Fruit fly (Drosophila melanogaster) whole organism, embryonic: ENCODE measurements around the gene orb.

Source experiments
- Abd-B ChIP-seq: fragments of 200-800 bp; sonication (Bioruptor generic); optimal IDR thresholded peaks from 2 replicates; lab custom pipeline; 2018; ENCODE audit warnings: missing biosample characterization, mild to moderate bottlenecking, missing genetic modification characterization, moderate library complexity
- Asciz ChIP-seq: fragments of 200-800 bp; sonication (Bioruptor generic); optimal IDR thresholded peaks from 2 replicates; lab custom pipeline; 2017; ENCODE audit warnings: missing biosample characterization, mild to moderate bottlenecking, missing genetic modification characterization, missing genetic modification reagents
- Atf6 ChIP-seq: fragments of 200-800 bp; sonication (Bioruptor generic); IDR thresholded peaks from 2 replicates; pipeline ENCODE4 v1.3.6; 2022; ENCODE audit warnings: missing biosample characterization, missing genetic modification characterization
- CG10431 ChIP-seq: fragments of 200-800 bp; sonication (Bioruptor generic); optimal IDR thresholded peaks from 3 replicates; lab custom pipeline; 2018; ENCODE audit warnings: missing biosample characterization, mild to moderate bottlenecking, missing genetic modification characterization
- CG10654 ChIP-seq: fragments of 200-800 bp; sonication (Bioruptor generic); optimal IDR thresholded peaks from 2 replicates; lab custom pipeline; 2016; ENCODE audit warnings: missing biosample characterization, missing genetic modification characterization
- CG11085 ChIP-seq: fragments of 200-800 bp; sonication (Bioruptor generic); IDR thresholded peaks from 2 replicates; pipeline ENCODE4 v1.3.6; 2022; ENCODE audit warnings: missing biosample characterization, missing genetic modification characterization
- CG11504 ChIP-seq: fragments of 200-800 bp; sonication (Bioruptor generic); optimal IDR thresholded peaks from 3 replicates; lab custom pipeline; 2019; ENCODE audit warnings: missing biosample characterization, mild to moderate bottlenecking, missing genetic modification characterization, moderate library complexity
- CG13424 ChIP-seq: fragments of 200-800 bp; sonication (Bioruptor generic); optimal IDR thresholded peaks from 2 replicates; lab custom pipeline; 2019; ENCODE audit warnings: missing biosample characterization, mild to moderate bottlenecking, missing genetic modification characterization, moderate library complexity
- CG14710 ChIP-seq: fragments of 200-800 bp; sonication (Bioruptor generic); optimal IDR thresholded peaks from 3 replicates; lab custom pipeline; 2019; ENCODE audit warnings: missing biosample characterization, mild to moderate bottlenecking, missing genetic modification characterization, moderate library complexity
- CG1602 ChIP-seq: fragments of 200-800 bp; sonication (Bioruptor generic); optimal IDR thresholded peaks from 3 replicates; lab custom pipeline; 2016; ENCODE audit warnings: missing biosample characterization, missing genetic modification characterization
- CG16815 ChIP-seq: fragments of 200-800 bp; sonication (Bioruptor generic); optimal IDR thresholded peaks from 3 replicates; lab custom pipeline; 2017; ENCODE audit warnings: missing biosample characterization, mild to moderate bottlenecking, missing genetic modification characterization
- CG17359 ChIP-seq: fragments of 200-800 bp; sonication (Bioruptor generic); optimal IDR thresholded peaks from 3 replicates; lab custom pipeline; 2018; ENCODE audit warnings: missing biosample characterization, mild to moderate bottlenecking, missing genetic modification characterization, moderate library complexity
- CG1792 ChIP-seq: fragments of 200-800 bp; sonication (Bioruptor generic); optimal IDR thresholded peaks from 2 replicates; lab custom pipeline; 2016; ENCODE audit warnings: missing biosample characterization, missing genetic modification characterization
- CG18476 ChIP-seq: fragments of 200-800 bp; sonication (Bioruptor generic); optimal IDR thresholded peaks from 2 replicates; lab custom pipeline; 2016; ENCODE audit warnings: missing biosample characterization, mild to moderate bottlenecking, missing genetic modification characterization
- CG30020 ChIP-seq: fragments of 200-800 bp; optimal IDR thresholded peaks from 2 replicates; lab custom pipeline; 2019; ENCODE audit warnings: missing biosample characterization, mild to moderate bottlenecking, missing genetic modification characterization, moderate library complexity
- CG5245 ChIP-seq: fragments of 200-800 bp; sonication (Bioruptor generic); optimal IDR thresholded peaks from 3 replicates; lab custom pipeline; 2016; ENCODE audit warnings: missing biosample characterization, missing genetic modification characterization
- CG6689 ChIP-seq: fragments of 200-800 bp; sonication (Bioruptor generic); IDR thresholded peaks from 2 replicates; pipeline ENCODE4 v1.3.6; 2022; ENCODE audit warnings: missing biosample characterization, missing genetic modification characterization
- CG6765 ChIP-seq: fragments of 200-800 bp; sonication (Bioruptor generic); optimal IDR thresholded peaks from 3 replicates; lab custom pipeline; 2017; ENCODE audit warnings: missing biosample characterization, mild to moderate bottlenecking, missing genetic modification characterization
- CG7928 ChIP-seq: fragments of 200-800 bp; sonication (Bioruptor generic); optimal IDR thresholded peaks from 2 replicates; lab custom pipeline; 2017; ENCODE audit warnings: missing biosample characterization, mild to moderate bottlenecking, missing genetic modification characterization
- CG8924 ChIP-seq: fragments of 200-800 bp; optimal IDR thresholded peaks from 3 replicates; lab custom pipeline; 2019; ENCODE audit warnings: missing biosample characterization, mild to moderate bottlenecking, missing genetic modification characterization, moderate library complexity
- D19B ChIP-seq: fragments of 200-800 bp; sonication (Bioruptor generic); optimal IDR thresholded peaks from 2 replicates; lab custom pipeline; 2017; ENCODE audit warnings: missing biosample characterization, mild to moderate bottlenecking, missing genetic modification characterization
- Deaf1 ChIP-seq: fragments of 200-800 bp; optimal IDR thresholded peaks from 3 replicates; lab custom pipeline; 2019; ENCODE audit warnings: missing biosample characterization, mild to moderate bottlenecking, missing genetic modification characterization, moderate library complexity
- Doc2 ChIP-seq: fragments of 200-800 bp; sonication (Bioruptor generic); IDR thresholded peaks from 2 replicates; pipeline ENCODE4 v1.3.6; 2022; ENCODE audit warnings: missing biosample characterization, missing genetic modification characterization
- H2.0 ChIP-seq: fragments of 200-800 bp; sonication (Bioruptor generic); IDR thresholded peaks from 2 replicates; pipeline ENCODE4 v1.3.6; 2022; ENCODE audit warnings: missing biosample characterization, missing genetic modification characterization
- HmgD ChIP-seq: fragments of 200-800 bp; sonication (Bioruptor generic); optimal IDR thresholded peaks from 3 replicates; lab custom pipeline; 2016; ENCODE audit warnings: missing biosample characterization, missing genetic modification characterization
- Hr51 ChIP-seq, 2 experiments: fragments of 200-800 bp; sonication (Bioruptor generic); optimal IDR thresholded peaks; 2 replicates in 1 of 2; 3 replicates in 1 of 2; lab custom pipeline; 2016 to 2018; ENCODE audit warnings: missing biosample characterization in 2 of 2, missing genetic modification characterization in 2 of 2, mild to moderate bottlenecking in 1 of 2, moderate library complexity in 1 of 2
- Hr78 ChIP-seq, 2 experiments: fragments of 200-800 bp in 1 of 2; fragments of >200 bp in 1 of 2; sonication (Bioruptor generic) in 1 of 2; optimal IDR thresholded peaks; 2 replicates each; lab custom pipeline; 2017 to 2019; ENCODE audit warnings: missing biosample characterization in 2 of 2, missing genetic modification characterization in 2 of 2, mild to moderate bottlenecking in 1 of 2, moderate library complexity in 1 of 2
- NFAT ChIP-seq: fragments of 200-800 bp; sonication (Bioruptor generic); IDR thresholded peaks from 2 replicates; pipeline ENCODE4 v1.3.6; 2022; ENCODE audit warnings: missing biosample characterization, missing genetic modification characterization
- Nf-YC ChIP-seq: fragments of 200-800 bp; optimal IDR thresholded peaks from 3 replicates; lab custom pipeline; 2019; ENCODE audit warnings: missing biosample characterization, mild to moderate bottlenecking, missing genetic modification characterization, moderate library complexity
- NfI ChIP-seq: fragments of 200-800 bp; sonication (Bioruptor generic); optimal IDR thresholded peaks from 3 replicates; lab custom pipeline; 2018; ENCODE audit warnings: missing biosample characterization, mild to moderate bottlenecking, missing genetic modification characterization, moderate library complexity
- Sox102F ChIP-seq: fragments of 200-800 bp; sonication (Bioruptor generic); optimal IDR thresholded peaks from 2 replicates; lab custom pipeline; 2018; ENCODE audit warnings: missing biosample characterization, mild to moderate bottlenecking, missing genetic modification characterization, moderate library complexity
- ab ChIP-seq: fragments of 200-800 bp; sonication (Bioruptor generic); optimal IDR thresholded peaks from 2 replicates; lab custom pipeline; 2016; ENCODE audit warnings: missing biosample characterization, missing genetic modification characterization
- ci ChIP-seq: fragments of 200-800 bp; sonication (Bioruptor generic); IDR thresholded peaks from 3 replicates; pipeline ENCODE4 v1.3.6; 2022; ENCODE audit warnings: missing biosample characterization, missing genetic modification characterization
- crol ChIP-seq: fragments of 200-800 bp; sonication (Bioruptor generic); IDR thresholded peaks from 2 replicates; pipeline ENCODE4 v1.3.6; 2022; ENCODE audit warnings: missing biosample characterization, missing genetic modification characterization
- dmrt99B ChIP-seq: fragments of 200-800 bp; sonication (Bioruptor generic); optimal IDR thresholded peaks from 2 replicates; lab custom pipeline; 2018; ENCODE audit warnings: missing biosample characterization, mild to moderate bottlenecking, missing genetic modification characterization, moderate library complexity
- en ChIP-seq: fragments of 200-800 bp; sonication (Bioruptor generic); optimal IDR thresholded peaks from 2 replicates; lab custom pipeline; 2016; ENCODE audit warnings: missing biosample characterization, missing genetic modification characterization
- fru ChIP-seq: fragments of >200 bp; optimal IDR thresholded peaks from 2 replicates; lab custom pipeline; 2017
- kay ChIP-seq: fragments of 200-800 bp; sonication (Bioruptor generic); optimal IDR thresholded peaks from 2 replicates; lab custom pipeline; 2016; ENCODE audit warnings: missing biosample characterization, missing genetic modification characterization
- oc ChIP-seq: fragments of 200-800 bp; sonication (Bioruptor generic); optimal IDR thresholded peaks from 2 replicates; lab custom pipeline; 2018; ENCODE audit warnings: missing biosample characterization, mild to moderate bottlenecking, missing genetic modification characterization, moderate library complexity
- otp ChIP-seq: fragments of 200-800 bp; sonication (Bioruptor generic); IDR thresholded peaks from 3 replicates; pipeline ENCODE4, ENCODE4 v1.3.6; 2022; ENCODE audit warnings: missing biosample characterization, missing genetic modification characterization
- scrt ChIP-seq: fragments of 200-800 bp; sonication (Bioruptor generic); optimal IDR thresholded peaks from 2 replicates; lab custom pipeline; 2018; ENCODE audit warnings: missing biosample characterization, mild to moderate bottlenecking, missing genetic modification characterization, moderate library complexity
- shn ChIP-seq: fragments of 200-800 bp; sonication (Bioruptor generic); optimal IDR thresholded peaks from 3 replicates; lab custom pipeline; 2016; ENCODE audit warnings: missing biosample characterization, missing genetic modification characterization
- sisA ChIP-seq: fragments of 200-800 bp; sonication (Bioruptor generic); IDR thresholded peaks from 2 replicates; pipeline ENCODE4 v1.3.6; 2022; ENCODE audit warnings: missing biosample characterization, missing genetic modification characterization
- sna ChIP-seq: fragments of 200-800 bp; sonication (Bioruptor generic); IDR thresholded peaks from 2 replicates; pipeline ENCODE4 v1.3.6; 2022; ENCODE audit warnings: missing biosample characterization, missing genetic modification characterization; ENCODE audit not compliant: partially characterized antibody
- tin ChIP-seq: fragments of 200-800 bp; sonication (Bioruptor generic); optimal IDR thresholded peaks from 3 replicates; lab custom pipeline; 2016; ENCODE audit warnings: missing biosample characterization, missing genetic modification characterization
- unpg ChIP-seq: fragments of 200-800 bp; sonication (Bioruptor generic); optimal IDR thresholded peaks from 3 replicates; lab custom pipeline; 2018; ENCODE audit warnings: missing biosample characterization, mild to moderate bottlenecking, missing genetic modification characterization, moderate library complexity
- wek ChIP-seq: fragments of 200-800 bp; sonication (Bioruptor generic); optimal IDR thresholded peaks from 3 replicates; lab custom pipeline; 2018; ENCODE audit warnings: missing biosample characterization, mild to moderate bottlenecking, missing genetic modification characterization, moderate library complexity
- zen2 ChIP-seq: fragments of 200-800 bp; sonication (Bioruptor generic); IDR thresholded peaks from 3 replicates; pipeline ENCODE4 v1.3.6; 2022; ENCODE audit warnings: missing biosample characterization, missing genetic modification characterization; ENCODE audit not compliant: partially characterized antibody
- zf30C ChIP-seq: fragments of 200-800 bp; sonication (Bioruptor generic); optimal IDR thresholded peaks from 3 replicates; lab custom pipeline; 2018; ENCODE audit warnings: missing biosample characterization, mild to moderate bottlenecking, missing genetic modification characterization

orb gene

dm6 chr3R:23297132-23297862, 16.6 kb upstream of the orb start:
- no peak for TF ChIP-seq crol
- no peak for TF ChIP-seq oc (tag; lab: Kevin White, UChicago)
- no peak for TF ChIP-seq H2.0 (GFP tag; lab: Robert Waterston, UW)
- no peak for TF ChIP-seq CG7928
- no peak for TF ChIP-seq otp (GFP tag; lab: Robert Waterston, UW)
- TF ChIP-seq sisA (GFP tag; lab: Robert Waterston, UW) = peak; percentile 37; the same call in 1 of the 2 replicates
- TF ChIP-seq kay (GFP tag; lab: Kevin White, UChicago) = peak; percentile 13
- no peak for TF ChIP-seq sna
- 0 out of 2 replicates have a peak, but pooled peaks have one; percentile 32 for TF ChIP-seq CG6689
- no peak for TF ChIP-seq CG11085 (GFP tag; lab: Robert Waterston, UW)
- TF ChIP-seq zf30C (GFP tag; lab: Kevin White, UChicago) = peak; percentile 17
- no peak for TF ChIP-seq zen2 (GFP tag; lab: Robert Waterston, UW)
- peak; percentile 15 for TF ChIP-seq CG5245
- no peak for TF ChIP-seq Atf6 (GFP tag; lab: Robert Waterston, UW)
- peak; percentile 65 for TF ChIP-seq Deaf1 (tag; lab: Kevin White, UChicago)
- TF ChIP-seq Abd-B (GFP tag; lab: Kevin White, UChicago) = peak; percentile 35
- peak; percentile 56 for TF ChIP-seq CG6765 (GFP tag; lab: Kevin White, UChicago)
- no peak for TF ChIP-seq Hr78 (GFP tag; optimal IDR thresholded peaks at IDR 0.05; lab: Kevin White, UChicago)
- TF ChIP-seq CG1792 (GFP tag; lab: Kevin White, UChicago) = no peak
- no peak for TF ChIP-seq HmgD (GFP tag; lab: Kevin White, UChicago)
- TF ChIP-seq CG11504 (tag; lab: Kevin White, UChicago) = peak; percentile 51
- TF ChIP-seq CG13424 (tag; lab: Kevin White, UChicago) = no peak
- TF ChIP-seq CG10654 = peak; percentile 20
- TF ChIP-seq ab (GFP tag; lab: Kevin White, UChicago) = no peak
- TF ChIP-seq wek (GFP tag; lab: Kevin White, UChicago) = peak; percentile 26
- TF ChIP-seq Asciz (GFP tag; lab: Kevin White, UChicago) = no peak
- no peak for TF ChIP-seq NFAT (GFP tag; lab: Robert Waterston, UW)
- no peak for TF ChIP-seq fru (lab: Kevin White, UChicago)
- no peak for TF ChIP-seq scrt (GFP tag; lab: Kevin White, UChicago)
- no peak for TF ChIP-seq shn (GFP tag; lab: Kevin White, UChicago)
- TF ChIP-seq CG8924 (tag; lab: Kevin White, UChicago) = peak; percentile 23
- TF ChIP-seq tin = peak; percentile 13
- peak; percentile 45 for TF ChIP-seq CG16815 (GFP tag; lab: Kevin White, UChicago)
- TF ChIP-seq Hr51 (GFP tag; optimal IDR thresholded peaks at IDR 0.05; lab: Kevin White, UChicago) = no peak
- peak; percentile 55 for TF ChIP-seq Sox102F
- TF ChIP-seq dmrt99B (tag; lab: Kevin White, UChicago) = peak; percentile 20
- peak; percentile 25 for TF ChIP-seq CG17359 (tag; lab: Kevin White, UChicago)
- TF ChIP-seq unpg = peak; percentile 43
- TF ChIP-seq ci (GFP tag; lab: Robert Waterston, UW) = peak; percentile 63
- peak; percentile 38 for TF ChIP-seq NfI (GFP tag; lab: Kevin White, UChicago)
- peak; percentile 93 for TF ChIP-seq Nf-YC (tag; lab: Kevin White, UChicago)
- TF ChIP-seq CG18476 (GFP tag; lab: Kevin White, UChicago) = peak; percentile 9
- TF ChIP-seq CG10431 (GFP tag; lab: Kevin White, UChicago) = peak; percentile 18
- no peak for TF ChIP-seq Doc2 (GFP tag; lab: Robert Waterston, UW)
- peak; percentile 38 for TF ChIP-seq CG1602 (GFP tag; lab: Kevin White, UChicago)
- TF ChIP-seq D19B (GFP tag; lab: Kevin White, UChicago) = no peak
- peak; percentile 52 for TF ChIP-seq CG14710
- TF ChIP-seq CG30020 (tag; lab: Kevin White, UChicago) = no peak
- TF ChIP-seq en (GFP tag; lab: Kevin White, UChicago) = no peak
